Worm (Caenorhabditis elegans) whole organism, mixed stage, embryonic: ENCODE results near the gene F47B10.9.
A peak's percentile ranks its signal among the peaks of the same experiment; 100 is the strongest.

Source experiments
- M03D4.4 ChIP-seq: sonication (generic microtip); optimal IDR thresholded peaks from 2 replicates; lab custom pipeline; 2017; ENCODE audit warnings: mild to moderate bottlenecking, missing genetic modification characterization, missing compliant biosample characterization
- bed-3 ChIP-seq: fragments of 200-800 bp; sonication (Bioruptor generic); optimal IDR thresholded peaks from 3 replicates; lab custom pipeline; 2018; ENCODE audit warnings: mild to moderate bottlenecking, missing genetic modification characterization, moderate library complexity, missing compliant biosample characterization
- ceh-39 ChIP-seq: fragments of 150-350 bp; optimal IDR thresholded peaks from 2 replicates; lab custom pipeline; 2014; ENCODE audit warnings: missing biosample characterization, missing genetic modification characterization
- ceh-43 ChIP-seq: fragments of 200-800 bp; sonication (Bioruptor generic); optimal IDR thresholded peaks from 2 replicates; lab custom pipeline; 2018; ENCODE audit warnings: mild to moderate bottlenecking, missing genetic modification characterization, moderate library complexity, missing compliant biosample characterization
- ceh-83 ChIP-seq: fragments of 200-800 bp; sonication (Bioruptor generic); optimal IDR thresholded peaks from 2 replicates; lab custom pipeline; 2018; ENCODE audit warnings: mild to moderate bottlenecking, missing genetic modification characterization, missing compliant biosample characterization
- ces-1 ChIP-seq: fragments of 150-350 bp; optimal IDR thresholded peaks from 2 replicates; lab custom pipeline; 2014; ENCODE audit warnings: missing biosample characterization, missing genetic modification reagents, missing genetic modification characterization
- cnd-1 ChIP-seq: fragments of 200-800 bp; sonication (Bioruptor generic); optimal IDR thresholded peaks from 2 replicates; lab custom pipeline; 2018; ENCODE audit warnings: mild to moderate bottlenecking, missing genetic modification characterization, missing compliant biosample characterization
- elt-1 ChIP-seq: sonication (generic microtip); optimal IDR thresholded peaks from 2 replicates; lab custom pipeline; 2017; ENCODE audit warnings: missing genetic modification characterization, mild to moderate bottlenecking, missing compliant biosample characterization, antibody characterized with exemption, moderate library complexity, borderline replicate concordance; ENCODE audit not compliant: insufficient read depth
- elt-3 ChIP-seq: fragments of 150-350 bp; optimal IDR thresholded peaks from 2 replicates; lab custom pipeline; 2014; ENCODE audit warnings: missing biosample characterization, missing genetic modification characterization
- ham-2 ChIP-seq: fragments of 200-800 bp; sonication (Bioruptor generic); optimal IDR thresholded peaks from 2 replicates; lab custom pipeline; 2018; ENCODE audit warnings: mild to moderate bottlenecking, missing genetic modification characterization, missing compliant biosample characterization
- hlh-1 ChIP-seq: fragments of 150-350 bp; optimal IDR thresholded peaks from 2 replicates; lab custom pipeline; 2014; ENCODE audit warnings: missing biosample characterization, missing genetic modification reagents, missing genetic modification characterization
- lin-13 ChIP-seq: fragments of 150-350 bp; optimal IDR thresholded peaks from 2 replicates; lab custom pipeline; 2014; ENCODE audit warnings: missing biosample characterization, missing genetic modification characterization
- lin-32 ChIP-seq: fragments of 200-800 bp; sonication (Bioruptor generic); optimal IDR thresholded peaks from 2 replicates; lab custom pipeline; 2018; ENCODE audit warnings: mild to moderate bottlenecking, missing genetic modification characterization, missing compliant biosample characterization
- lsy-2 ChIP-seq: fragments of 150-350 bp; optimal IDR thresholded peaks from 2 replicates; lab custom pipeline; 2014; ENCODE audit warnings: missing biosample characterization, missing genetic modification characterization
- mab-5 ChIP-seq: fragments of 150-350 bp; optimal IDR thresholded peaks from 2 replicates; lab custom pipeline; 2014; ENCODE audit warnings: missing biosample characterization, missing genetic modification characterization
- mep-1 ChIP-seq: fragments of 150-350 bp; optimal IDR thresholded peaks from 2 replicates; lab custom pipeline; 2017; ENCODE audit warnings: missing biosample characterization, missing genetic modification reagents, missing genetic modification characterization, inconsistent platforms
- nhr-12 ChIP-seq: fragments of 150-350 bp; optimal IDR thresholded peaks from 2 replicates; lab custom pipeline; 2014; ENCODE audit warnings: missing biosample characterization, missing genetic modification characterization
- nhr-2 ChIP-seq: fragments of 150-350 bp; optimal IDR thresholded peaks from 2 replicates; lab custom pipeline; 2014; ENCODE audit warnings: missing biosample characterization, missing genetic modification characterization
- nhr-237 ChIP-seq: fragments of 150-350 bp; optimal IDR thresholded peaks from 2 replicates; lab custom pipeline; 2014; ENCODE audit warnings: missing biosample characterization, missing genetic modification characterization
- nhr-28 ChIP-seq: fragments of 150-350 bp; optimal IDR thresholded peaks from 2 replicates; lab custom pipeline; 2014; ENCODE audit warnings: missing biosample characterization, missing genetic modification characterization
- nhr-76 ChIP-seq: sonication (generic microtip); optimal IDR thresholded peaks from 2 replicates; lab custom pipeline; 2017; ENCODE audit warnings: missing biosample characterization, missing genetic modification characterization
- pha-4 ChIP-seq: fragments of 150-350 bp; optimal IDR thresholded peaks from 2 replicates; lab custom pipeline; 2018; ENCODE audit warnings: missing biosample characterization, missing genetic modification reagents, missing genetic modification characterization
- sem-2 ChIP-seq: fragments of 200-800 bp; sonication (Bioruptor generic); optimal IDR thresholded peaks from 2 replicates; lab custom pipeline; 2018; ENCODE audit warnings: mild to moderate bottlenecking, missing genetic modification characterization, missing compliant biosample characterization
- snpc-4 ChIP-seq: fragments of 150-350 bp; optimal IDR thresholded peaks from 2 replicates; lab custom pipeline; 2014; ENCODE audit warnings: missing biosample characterization, missing genetic modification characterization
- sptf-1 ChIP-seq: sonication (generic microtip); optimal IDR thresholded peaks from 2 replicates; lab custom pipeline; 2017; ENCODE audit warnings: mild to moderate bottlenecking, missing genetic modification characterization, moderate library complexity, missing compliant biosample characterization
- tbx-8 ChIP-seq: fragments of 200-800 bp; sonication (Bioruptor generic); optimal IDR thresholded peaks from 2 replicates; lab custom pipeline; 2018; ENCODE audit warnings: mild to moderate bottlenecking, missing genetic modification characterization, moderate library complexity, missing compliant biosample characterization
- unc-120 ChIP-seq: sonication (generic microtip); optimal IDR thresholded peaks from 2 replicates; lab custom pipeline; 2017; ENCODE audit warnings: missing genetic modification characterization, missing compliant biosample characterization; ENCODE audit not compliant: poor library complexity, severe bottlenecking
- unc-39 ChIP-seq: fragments of 150-350 bp; optimal IDR thresholded peaks from 2 replicates; lab custom pipeline; 2014; ENCODE audit warnings: missing biosample characterization, missing genetic modification characterization
- unc-62 ChIP-seq: fragments of 150-350 bp; optimal IDR thresholded peaks from 2 replicates; lab custom pipeline; 2014; ENCODE audit warnings: missing biosample characterization, missing genetic modification reagents, missing genetic modification characterization
- zip-8 ChIP-seq: fragments of 150-350 bp; optimal IDR thresholded peaks from 2 replicates; lab custom pipeline; 2014; ENCODE audit warnings: missing biosample characterization, missing genetic modification characterization
- ztf-11 ChIP-seq: fragments of 150-350 bp; optimal IDR thresholded peaks from 2 replicates; lab custom pipeline; 2014; ENCODE audit warnings: missing biosample characterization, missing genetic modification characterization

The F47B10.9 gene

DNA sequence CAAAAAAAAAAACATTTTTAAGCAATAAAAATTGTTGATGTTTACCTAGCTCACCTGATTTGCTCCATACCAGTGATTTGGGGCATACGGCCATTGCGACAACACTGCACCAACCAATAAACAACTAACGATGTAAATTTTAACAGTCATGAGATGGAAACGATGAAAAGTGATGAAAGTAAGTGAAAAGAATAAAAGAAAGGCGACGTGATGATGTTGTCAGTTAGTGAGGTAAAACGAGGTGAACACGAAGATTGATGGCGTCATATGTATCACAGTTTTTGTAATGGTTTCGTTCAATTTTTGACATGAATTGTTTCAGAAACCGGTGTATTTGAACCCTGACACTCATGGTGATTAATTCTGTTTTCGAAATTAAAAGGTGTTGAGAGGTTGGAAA, 37.3 kb upstream of the F47B10.9 start, which contains the start of gene K09C8.7:
TSS of gene K09C8.7 (minus strand) at position 226 of the 400 bp plus-strand sequence.
- TF ChIP-seq sptf-1 (no peak), M03D4.4 (tag; lab: Kevin White, UChicago) (no peak), mep-1 (tag; lab: Kevin White, UChicago) (no peak), tbx-8 (GFP tag; lab: Kevin White, UChicago) (no peak), sem-2 (GFP tag; lab: Kevin White, UChicago) (no peak), ceh-83 (no peak), cnd-1 (tag; lab: Kevin White, UChicago) (no peak), unc-120 (tag; lab: Kevin White, UChicago) (no peak), unc-39 (tag; lab: Kevin White, UChicago) (no peak), ham-2 (GFP tag; lab: Kevin White, UChicago) (no peak), pha-4 (tag; lab: Kevin White, UChicago) (no peak), elt-3 (tag; lab: Kevin White, UChicago) (no peak), unc-62 (GFP tag; lab: Kevin White, UChicago) (no peak), ztf-11 (tag; lab: Kevin White, UChicago) (no peak), nhr-237 (tag; lab: Kevin White, UChicago) (no peak), hlh-1 (tag; lab: Kevin White, UChicago) (no peak)

DNA sequence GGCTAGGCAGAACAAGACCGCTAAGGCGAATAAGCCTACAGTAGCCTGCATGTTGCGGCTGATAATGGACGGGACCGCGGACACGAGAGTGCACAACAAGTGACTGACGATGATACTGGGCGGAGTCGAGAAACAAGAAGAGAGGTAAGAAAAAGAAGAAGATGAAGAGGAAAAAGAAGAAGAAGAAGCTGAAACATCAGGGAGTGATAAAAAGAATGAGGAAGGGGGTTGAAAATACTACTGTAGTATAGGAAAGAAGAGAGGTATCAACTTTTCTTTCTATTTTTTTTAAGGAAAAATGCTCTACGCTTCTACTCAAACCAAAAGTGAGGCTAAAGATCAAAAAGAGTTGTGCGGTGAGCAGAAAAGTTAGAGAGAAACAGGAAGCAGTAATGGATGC, 35.0 kb upstream of the F47B10.9 start, which contains the start of gene T21B6.3:
TSS of gene T21B6.3 (minus strand) at position 101 of the 400 bp plus-strand sequence.
- TF ChIP-seq lin-13 (tag; lab: Kevin White, UChicago) (no peak), nhr-2 (tag; lab: Kevin White, UChicago) (no peak), pha-4 (tag; lab: Kevin White, UChicago) (no peak), ceh-83 (no peak), sem-2 (GFP tag; lab: Kevin White, UChicago) (no peak), tbx-8 (GFP tag; lab: Kevin White, UChicago) (no peak), ceh-39 (tag; lab: Kevin White, UChicago) (no peak), lin-32 (GFP tag; lab: Kevin White, UChicago) (no peak), bed-3 (GFP tag; lab: Kevin White, UChicago) (no peak), elt-1 (tag; lab: Kevin White, UChicago) (no peak), ces-1 (GFP tag; lab: Kevin White, UChicago) (no peak), ceh-43 (GFP tag; lab: Kevin White, UChicago) (no peak)
- TF ChIP-seq, all 35 proteins: peak for 0

DNA sequence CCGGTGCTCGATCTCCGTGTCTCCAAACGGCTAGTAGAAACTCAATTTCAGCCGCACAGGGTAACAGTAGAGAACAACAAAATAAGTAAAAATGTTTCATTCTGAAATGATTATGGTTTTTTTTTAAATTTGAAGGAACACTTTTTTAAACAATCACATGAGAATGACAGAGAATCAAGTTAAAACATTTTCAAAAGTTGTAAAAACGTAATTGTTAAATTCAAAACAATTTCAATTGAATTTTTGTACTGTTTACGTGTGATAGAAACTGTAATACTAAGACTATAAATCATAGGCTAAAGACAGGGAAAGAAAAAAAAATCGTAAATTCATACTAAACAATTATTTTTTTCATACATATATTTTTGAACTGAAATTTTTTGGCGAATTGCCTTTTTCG, 27.4 kb upstream of the F47B10.9 start, which contains the start of gene pho-7:
TSS of gene pho-7 (minus strand) at position 101 of the 400 bp plus-strand sequence.
- no peak for TF ChIP-seq unc-120 (tag; lab: Kevin White, UChicago)
- no peak for TF ChIP-seq ceh-39 (tag; lab: Kevin White, UChicago)
- TF ChIP-seq ham-2 (GFP tag; lab: Kevin White, UChicago) = no peak
- TF ChIP-seq mab-5 (tag; lab: Kevin White, UChicago) = no peak
- no peak for TF ChIP-seq unc-39 (tag; lab: Kevin White, UChicago)
- TF ChIP-seq nhr-237 (tag; lab: Kevin White, UChicago) = no peak
- TF ChIP-seq mep-1 (tag; lab: Kevin White, UChicago) = no peak
- TF ChIP-seq lin-32 (GFP tag; lab: Kevin White, UChicago) = no peak
- TF ChIP-seq zip-8 = no peak
- no peak for TF ChIP-seq M03D4.4 (tag; lab: Kevin White, UChicago)
- no peak for TF ChIP-seq bed-3 (GFP tag; lab: Kevin White, UChicago)
- TF ChIP-seq hlh-1 (tag; lab: Kevin White, UChicago) = no peak
- TF ChIP-seq nhr-28 (tag; lab: Kevin White, UChicago) = no peak
- no peak for TF ChIP-seq cnd-1 (tag; lab: Kevin White, UChicago)
- no peak for TF ChIP-seq nhr-12
- no peak for TF ChIP-seq lsy-2
- no peak for TF ChIP-seq snpc-4 (tag; lab: Kevin White, UChicago)
- no peak for TF ChIP-seq nhr-76 (tag; lab: Kevin White, UChicago)
- no peak for TF ChIP-seq ztf-11 (tag; lab: Kevin White, UChicago)

DNA sequence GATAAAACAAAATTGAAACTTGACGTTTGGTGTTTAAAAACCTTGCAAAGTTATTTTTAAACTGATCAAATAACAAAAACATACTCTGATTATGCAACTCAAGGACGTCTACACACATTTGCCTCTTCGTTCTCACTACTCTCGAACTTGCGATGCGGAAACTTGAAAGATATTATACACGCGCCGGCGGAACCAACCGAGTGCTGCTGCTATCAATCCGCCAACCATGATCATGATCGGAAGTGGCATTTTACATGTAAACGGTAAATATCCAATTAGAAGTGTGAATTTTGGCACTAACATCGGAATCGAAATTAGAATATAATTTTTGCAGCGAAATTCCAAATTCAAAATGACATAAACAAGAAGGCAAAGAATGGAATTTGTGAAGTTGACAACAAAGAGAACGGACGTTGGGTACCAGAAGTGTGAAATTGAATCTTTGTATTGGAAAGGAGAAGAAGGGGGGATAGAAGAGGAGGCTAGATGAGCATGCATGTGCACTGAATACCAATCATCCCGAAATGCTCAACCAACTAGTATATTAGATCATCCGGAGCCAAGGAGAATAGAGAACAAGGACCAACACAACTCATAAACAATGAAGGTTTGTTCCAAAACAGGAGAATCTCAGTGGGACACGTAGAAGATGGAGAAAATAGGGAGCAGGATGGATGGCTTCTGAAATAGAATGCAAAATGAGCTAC, 19.6 kb upstream of the F47B10.9 start:
- TF ChIP-seq ces-1 (GFP tag; lab: Kevin White, UChicago) (peak; percentile 79), ceh-39 (tag; lab: Kevin White, UChicago) (no peak)
- TF ChIP-seq, all 35 proteins: peak for 1
